Worm (Caenorhabditis elegans): Measurements from ENCODE around the gene erfa-1.

DNA sequence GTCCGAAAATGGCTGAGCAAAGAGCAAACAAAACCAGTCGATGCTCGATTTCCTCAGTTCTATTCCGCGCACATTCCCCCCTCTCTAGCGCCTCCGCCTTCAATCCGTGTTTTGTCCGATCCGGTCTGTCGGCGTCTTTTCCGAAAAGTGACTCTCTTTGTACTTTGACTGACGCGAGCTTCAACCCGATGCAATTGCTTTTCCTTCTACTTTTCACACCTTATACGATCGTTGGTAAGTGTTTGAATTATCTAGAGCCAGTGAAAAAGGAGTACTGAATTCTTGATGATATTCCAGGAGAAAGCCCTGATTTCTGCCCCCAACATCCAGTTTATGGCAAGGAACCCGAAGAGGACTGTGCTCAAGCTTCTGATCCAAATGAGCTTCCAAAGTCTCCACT, 18.9 kb upstream of the erfa-1 start, which contains the start of gene cht-6:
- TF ChIP-seq nhr-28 (tag; optimal IDR thresholded peaks at IDR 0.05): no peak
- TF ChIP-seq ztf-11 (tag; optimal IDR thresholded peaks at IDR 0.05): no peak
- no peak for TF ChIP-seq mep-1 (tag; optimal IDR thresholded peaks at IDR 0.05)
- TF ChIP-seq nhr-76 (tag; optimal IDR thresholded peaks at IDR 0.05): no peak
